Worm (Caenorhabditis elegans): Measurements from ENCODE around the gene T28F3.9.
"Not testable (repeated sequence)": the region's sequence is repeated elsewhere in the genome, so short reads cannot be mapped to it uniquely, and the experiment has no call there.

ce11 chrIV:17307223-17307622 lies 1.1 kb upstream of the T28F3.9 start, which contains the start of gene T28F3.8:
- not testable (repeated sequence) for TF ChIP-seq unc-62 (GFP tag; optimal IDR thresholded peaks at IDR 0.05); ham-2 (GFP tag; optimal IDR thresholded peaks at IDR 0.05); ces-1 (GFP tag; optimal IDR thresholded peaks at IDR 0.05); mab-5 (tag; optimal IDR thresholded peaks at IDR 0.05); unc-39 (tag; optimal IDR thresholded peaks at IDR 0.05); snpc-4 (tag; optimal IDR thresholded peaks at IDR 0.05); ceh-39 (tag; optimal IDR thresholded peaks at IDR 0.05); nhr-76 (tag; optimal IDR thresholded peaks at IDR 0.05); tbx-8 (GFP tag; optimal IDR thresholded peaks at IDR 0.05); blmp-1 (tag; optimal IDR thresholded peaks at IDR 0.05)

Measured in whole organism, mixed stage, embryonic.